Worm (Caenorhabditis elegans) whole organism, L2 larva: ENCODE results near the gene let-70.

Source experiments
- C34F6.9 ChIP-seq: fragments of 150-350 bp; optimal IDR thresholded peaks from 2 replicates; lab custom pipeline; 2014; ENCODE audit warnings: missing biosample characterization, missing genetic modification characterization
- ama-1 ChIP-seq: fragments of 150-350 bp; optimal IDR thresholded peaks from 2 replicates; lab custom pipeline; 2018; ENCODE audit warnings: inconsistent platforms
- ceh-82 ChIP-seq: fragments of 150-350 bp; optimal IDR thresholded peaks from 2 replicates; lab custom pipeline; 2014; ENCODE audit warnings: missing biosample characterization, missing genetic modification characterization
- egl-27 ChIP-seq: sonication (generic microtip); optimal IDR thresholded peaks from 3 replicates; lab custom pipeline; 2017; ENCODE audit warnings: missing biosample characterization, missing genetic modification reagents, missing genetic modification characterization
- elt-1 ChIP-seq: fragments of 150-350 bp; optimal IDR thresholded peaks from 2 replicates; lab custom pipeline; 2014; ENCODE audit warnings: missing biosample characterization, missing genetic modification characterization
- nhr-237 ChIP-seq: fragments of 150-350 bp; optimal IDR thresholded peaks from 2 replicates; lab custom pipeline; 2014; ENCODE audit warnings: missing biosample characterization, missing genetic modification characterization
- peb-1 ChIP-seq: fragments of 150-350 bp; optimal IDR thresholded peaks from 2 replicates; lab custom pipeline; 2014; ENCODE audit warnings: missing biosample characterization, missing genetic modification characterization
- skn-1 ChIP-seq: sonication (generic microtip); optimal IDR thresholded peaks from 2 replicates; lab custom pipeline; 2017; ENCODE audit warnings: missing biosample characterization, missing genetic modification characterization
- snpc-4 ChIP-seq: fragments of 150-350 bp; optimal IDR thresholded peaks from 2 replicates; lab custom pipeline; 2014; ENCODE audit warnings: missing biosample characterization, missing genetic modification characterization
- unc-39 ChIP-seq: fragments of 150-350 bp; optimal IDR thresholded peaks from 2 replicates; lab custom pipeline; 2014; ENCODE audit warnings: missing biosample characterization, missing genetic modification characterization
- zag-1 ChIP-seq: fragments of 150-350 bp; optimal IDR thresholded peaks from 2 replicates; lab custom pipeline; 2014; ENCODE audit warnings: missing biosample characterization, missing genetic modification characterization

DNA sequence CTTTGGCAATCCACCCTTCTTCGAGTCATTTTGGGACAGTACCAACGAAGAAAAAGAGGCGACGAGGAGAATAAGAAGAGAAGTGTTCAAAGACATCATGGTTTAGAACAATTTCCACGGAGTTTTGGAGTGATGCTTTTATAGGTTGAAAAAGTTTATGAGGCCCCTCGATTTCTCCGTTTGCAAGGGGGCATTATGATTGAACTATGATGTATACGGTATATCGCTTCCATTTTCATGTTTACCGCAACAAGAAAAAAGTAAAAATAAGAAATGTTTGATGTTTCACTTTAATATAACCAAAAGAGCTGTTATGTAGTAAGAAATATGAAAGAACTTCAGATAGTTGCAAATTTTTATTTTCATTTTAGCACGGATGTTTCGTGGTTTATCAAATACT lies 19.3 kb upstream of the let-70 start, which contains the start of gene srlf-18:
- TF ChIP-seq unc-39 (tag; lab: Kevin White, UChicago), result no peak
- no peak for TF ChIP-seq peb-1
- TF ChIP-seq nhr-237 (tag; lab: Kevin White, UChicago), result no peak
- TF ChIP-seq ama-1 (lab: Kevin White, UChicago), result no peak
- TF ChIP-seq elt-1, result no peak
- TF ChIP-seq zag-1, result no peak
- TF ChIP-seq egl-27 (tag; lab: Kevin White, UChicago), result no peak
- TF ChIP-seq ceh-82 (tag; lab: Kevin White, UChicago), result no peak
- TF ChIP-seq skn-1 (tag; lab: Kevin White, UChicago), result no peak
- no peak for TF ChIP-seq snpc-4 (tag; lab: Kevin White, UChicago)
- no peak for TF ChIP-seq C34F6.9 (tag; lab: Kevin White, UChicago)
